Worm (Caenorhabditis elegans) whole organism, L1 larva: Measurements from ENCODE around the gene nhr-104.

Experiments
- C16A3.4 ChIP-seq: fragments of 150-350 bp; optimal IDR thresholded peaks from 2 replicates; lab custom pipeline; 2014; ENCODE audit warnings: missing biosample characterization, missing genetic modification characterization
- F16B12.6 ChIP-seq: fragments of 150-350 bp; optimal IDR thresholded peaks from 2 replicates; lab custom pipeline; 2014; ENCODE audit warnings: missing biosample characterization, missing genetic modification characterization
- aha-1 ChIP-seq: fragments of 150-350 bp; optimal IDR thresholded peaks from 2 replicates; lab custom pipeline; 2014; ENCODE audit warnings: missing biosample characterization, missing genetic modification characterization
- alr-1 ChIP-seq: fragments of 200-800 bp; sonication (Bioruptor generic); optimal IDR thresholded peaks from 2 replicates; lab custom pipeline; 2018; ENCODE audit warnings: borderline replicate concordance, mild to moderate bottlenecking, missing genetic modification characterization, missing compliant biosample characterization
- blmp-1 ChIP-seq: fragments of 150-350 bp; optimal IDR thresholded peaks from 2 replicates; lab custom pipeline; 2014; ENCODE audit warnings: missing biosample characterization, missing genetic modification characterization
- ceh-8 ChIP-seq: fragments of 200-800 bp; sonication (Bioruptor generic); optimal IDR thresholded peaks from 2 replicates; lab custom pipeline; 2018; ENCODE audit warnings: mild to moderate bottlenecking, missing genetic modification characterization, moderate library complexity, missing compliant biosample characterization
- ceh-88 ChIP-seq: fragments of 200-800 bp; sonication (Bioruptor generic); IDR thresholded peaks from 2 replicates; pipeline ENCODE4 v1.3.6; 2022; ENCODE audit warnings: missing genetic modification characterization, missing compliant biosample characterization
- dpl-1 ChIP-seq, 3 experiments: fragments of 150-350 bp in 2 of 3; sonication (generic microtip) in 1 of 3; optimal IDR thresholded peaks; 2 replicates each; lab custom pipeline; 2014 to 2017; ENCODE audit warnings: missing biosample characterization in 3 of 3, missing genetic modification characterization in 3 of 3, missing genetic modification reagents in 3 of 3
- efl-1 ChIP-seq, 4 experiments: fragments of 150-350 bp; optimal IDR thresholded peaks in 3 of 4; peaks in 1 of 4; 1 replicate in 1 of 4; 2 replicates in 3 of 4; lab custom pipeline; 2014; ENCODE audit warnings: missing biosample characterization in 2 of 4, missing genetic modification characterization in 2 of 4, missing genetic modification reagents in 2 of 4
- egl-13 ChIP-seq: sonication (generic microtip); optimal IDR thresholded peaks from 2 replicates; lab custom pipeline; 2016; ENCODE audit warnings: missing genotype, missing genetic modification reagents, missing genetic modification characterization, missing compliant biosample characterization
- egl-27 ChIP-seq, 2 experiments: fragments of 150-350 bp in 1 of 2; sonication (generic microtip); optimal IDR thresholded peaks; 3 replicates each; lab custom pipeline; 2017 to 2018; ENCODE audit warnings: missing biosample characterization in 2 of 2, missing genetic modification characterization in 2 of 2, missing genetic modification reagents in 2 of 2
- elt-2 ChIP-seq: sonication (generic microtip); optimal IDR thresholded peaks from 2 replicates; lab custom pipeline; 2016; ENCODE audit warnings: missing genetic modification characterization, mild to moderate bottlenecking, inconsistent platforms, missing compliant biosample characterization, missing genetic modification reagents
- ets-5 ChIP-seq: fragments of 200-800 bp; sonication (Bioruptor generic); IDR thresholded peaks from 2 replicates; pipeline ENCODE4 v1.3.6; 2022; ENCODE audit warnings: missing genetic modification characterization, missing compliant biosample characterization
- fkh-10 ChIP-seq: sonication (generic microtip); optimal IDR thresholded peaks from 2 replicates; lab custom pipeline; 2017; ENCODE audit warnings: missing biosample characterization, missing genetic modification reagents, missing genetic modification characterization
- fkh-4 ChIP-seq: sonication (generic microtip); optimal IDR thresholded peaks from 2 replicates; lab custom pipeline; 2016; ENCODE audit warnings: missing compliant biosample characterization, missing genetic modification characterization, borderline replicate concordance
- fkh-8 ChIP-seq: sonication (generic microtip); optimal IDR thresholded peaks from 2 replicates; lab custom pipeline; 2016; ENCODE audit warnings: mild to moderate bottlenecking, missing genetic modification characterization, missing compliant biosample characterization
- hlh-17 ChIP-seq: fragments of 200-800 bp; sonication (Bioruptor generic); optimal IDR thresholded peaks from 2 replicates; lab custom pipeline; 2018; ENCODE audit warnings: missing genetic modification characterization, mild to moderate bottlenecking, missing compliant biosample characterization, moderate library complexity, borderline replicate concordance
- lin-35 ChIP-seq, 2 experiments: fragments of 150-350 bp; optimal IDR thresholded peaks; 2 replicates each; lab custom pipeline; 2014; ENCODE audit warnings: missing biosample characterization in 2 of 2, missing genetic modification characterization in 2 of 2, missing genetic modification reagents in 2 of 2
- lir-3 ChIP-seq: sonication (generic microtip); optimal IDR thresholded peaks from 2 replicates; lab custom pipeline; 2016; ENCODE audit warnings: mild to moderate bottlenecking, missing genetic modification characterization, moderate library complexity, missing compliant biosample characterization; ENCODE audit not compliant: poor library complexity
- lsy-2 ChIP-seq, 2 experiments: fragments of 150-350 bp; optimal IDR thresholded peaks; 2 replicates each; lab custom pipeline; 2014; ENCODE audit warnings: missing biosample characterization in 2 of 2, missing genetic modification characterization in 2 of 2
- mab-9 ChIP-seq: fragments of 200-800 bp; sonication (Bioruptor generic); IDR thresholded peaks from 2 replicates; pipeline ENCODE4 v1.3.6; 2022; ENCODE audit warnings: missing genetic modification reagents, missing genetic modification characterization, missing compliant biosample characterization
- mep-1 ChIP-seq: fragments of 150-350 bp; optimal IDR thresholded peaks from 2 replicates; lab custom pipeline; 2014; ENCODE audit warnings: missing biosample characterization, missing genetic modification characterization
- nhr-11 ChIP-seq: fragments of 150-350 bp; optimal IDR thresholded peaks from 2 replicates; lab custom pipeline; 2014; ENCODE audit warnings: missing biosample characterization, missing genetic modification characterization
- nhr-19 ChIP-seq: fragments of 200-800 bp; sonication (Bioruptor generic); conservative IDR thresholded peaks from 2 replicates; pipeline ENCODE4 v1.3.6; 2022; ENCODE audit warnings: missing genetic modification characterization, missing compliant biosample characterization
- nhr-71 ChIP-seq: sonication (generic microtip); optimal IDR thresholded peaks from 2 replicates; lab custom pipeline; 2016; ENCODE audit warnings: mild to moderate bottlenecking, missing genetic modification characterization, moderate library complexity, missing compliant biosample characterization
- nhr-77 ChIP-seq: fragments of 150-350 bp; optimal IDR thresholded peaks from 2 replicates; lab custom pipeline; 2014; ENCODE audit warnings: missing biosample characterization, missing genetic modification characterization
- nhr-85 ChIP-seq: sonication (generic microtip); peaks from one replicate; lab custom pipeline; 2016; ENCODE audit warnings: missing genetic modification characterization, inconsistent platforms, missing compliant biosample characterization
- nhr-90 ChIP-seq: sonication (generic microtip); optimal IDR thresholded peaks from 2 replicates; lab custom pipeline; 2016; ENCODE audit warnings: mild to moderate bottlenecking, missing genetic modification characterization, missing compliant biosample characterization; ENCODE audit not compliant: poor library complexity
- pag-3 ChIP-seq: sonication (generic microtip); optimal IDR thresholded peaks from 2 replicates; lab custom pipeline; 2017; ENCODE audit warnings: missing genetic modification characterization, mild to moderate bottlenecking, missing compliant biosample characterization, antibody characterized with exemption, borderline replicate concordance; ENCODE audit not compliant: insufficient read depth
- pax-3 ChIP-seq: fragments of 200-800 bp; sonication (Bioruptor generic); optimal IDR thresholded peaks from 2 replicates; lab custom pipeline; 2018; ENCODE audit warnings: mild to moderate bottlenecking, missing genetic modification characterization, moderate library complexity, missing compliant biosample characterization
- pqm-1 ChIP-seq: sonication (generic microtip); optimal IDR thresholded peaks from 3 replicates; lab custom pipeline; 2017; ENCODE audit warnings: missing biosample characterization, missing genetic modification characterization
- snu-23 ChIP-seq: sonication (generic microtip); optimal IDR thresholded peaks from 2 replicates; lab custom pipeline; 2016; ENCODE audit warnings: missing genetic modification characterization, missing compliant biosample characterization
- sup-37 ChIP-seq: fragments of 200-800 bp; sonication (Bioruptor generic); optimal IDR thresholded peaks from 2 replicates; lab custom pipeline; 2018; ENCODE audit warnings: mild to moderate bottlenecking, missing genetic modification characterization, missing compliant biosample characterization
- swsn-7 ChIP-seq: sonication (generic microtip); optimal IDR thresholded peaks from 2 replicates; lab custom pipeline; 2016; ENCODE audit warnings: missing genetic modification characterization, missing compliant biosample characterization
- unc-30 ChIP-seq: sonication (generic microtip); optimal IDR thresholded peaks from 2 replicates; lab custom pipeline; 2017; ENCODE audit warnings: missing biosample characterization, missing genetic modification characterization
- unc-86 ChIP-seq: sonication (generic microtip); optimal IDR thresholded peaks from 2 replicates; lab custom pipeline; 2016; ENCODE audit warnings: missing genetic modification characterization, missing compliant biosample characterization
- xbp-1 ChIP-seq: sonication (generic microtip); optimal IDR thresholded peaks from 2 replicates; lab custom pipeline; 2016; ENCODE audit warnings: missing genetic modification characterization, missing compliant biosample characterization
- zag-1 ChIP-seq: fragments of 150-350 bp; optimal IDR thresholded peaks from 2 replicates; lab custom pipeline; 2014; ENCODE audit warnings: missing biosample characterization, missing genetic modification characterization
- zip-4 ChIP-seq: fragments of 200-800 bp; sonication (Bioruptor generic); optimal IDR thresholded peaks from 2 replicates; lab custom pipeline; 2018; ENCODE audit warnings: mild to moderate bottlenecking, missing genetic modification characterization, moderate library complexity, missing compliant biosample characterization
- ztf-4 ChIP-seq: fragments of 150-350 bp; optimal IDR thresholded peaks from 2 replicates; lab custom pipeline; 2014; ENCODE audit warnings: missing biosample characterization, missing genetic modification characterization

Gene nhr-104

DNA sequence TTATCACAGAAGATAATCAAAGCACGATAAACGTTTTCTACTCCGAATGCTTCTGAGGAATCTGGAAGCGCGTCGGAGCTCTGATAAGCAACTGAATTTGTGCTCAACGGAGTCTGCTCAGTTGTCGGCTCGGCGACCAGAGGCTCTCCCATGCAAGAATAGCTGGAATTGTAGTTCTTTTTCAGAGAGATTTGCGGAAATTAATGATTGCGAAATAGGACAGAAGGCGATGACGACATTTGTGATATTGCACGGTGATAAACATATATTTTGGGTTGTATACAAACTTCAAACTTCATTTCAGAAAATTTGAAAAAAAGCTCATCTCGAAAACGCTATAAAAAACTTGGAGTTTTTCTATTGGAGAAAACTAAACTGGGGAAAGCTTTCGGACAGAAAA lies 21.3 kb upstream of the nhr-104 start, which contains the start of gene H06H21.37:
TSS of gene H06H21.37 (minus strand) at position 162 of the 400 bp plus-strand sequence.
- TF ChIP-seq ztf-4 (tag; lab: Kevin White, UChicago) (no peak), blmp-1 (tag; lab: Kevin White, UChicago) (no peak), elt-2 (tag; lab: Kevin White, UChicago) (no peak)

DNA sequence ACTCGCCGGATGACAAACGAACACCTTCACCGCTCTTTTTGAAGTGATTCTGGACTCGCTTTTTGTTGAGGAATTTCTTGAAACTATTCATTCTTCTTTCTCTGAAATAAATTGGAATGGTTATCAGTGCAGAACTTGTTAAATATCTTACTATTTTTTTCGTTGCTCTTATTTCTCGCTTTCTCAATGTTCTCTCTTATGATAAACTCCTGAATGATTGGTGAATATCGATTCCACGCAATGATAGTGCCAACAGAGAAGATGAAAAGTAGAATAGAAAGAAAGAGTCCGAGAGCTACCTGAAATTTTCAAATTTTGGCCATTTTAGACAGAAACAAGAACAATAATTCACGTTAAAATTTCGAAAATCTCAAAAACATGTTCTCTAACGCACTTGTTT lies 20.9 kb upstream of the nhr-104 start, which contains the start of gene ubxn-6:
TSS of gene ubxn-6 (minus strand) at position 101 of the 400 bp plus-strand sequence.
- no peak for TF ChIP-seq xbp-1
- TF ChIP-seq zag-1 (tag; lab: Kevin White, UChicago) = no peak
- no peak for TF ChIP-seq lir-3 (tag; lab: Kevin White, UChicago)
- TF ChIP-seq fkh-10 (GFP tag; lab: Kevin White, UChicago) = no peak
- TF ChIP-seq mep-1 = no peak
- TF ChIP-seq C16A3.4 (tag; lab: Kevin White, UChicago) = no peak
- no peak for TF ChIP-seq F16B12.6 (tag; lab: Kevin White, UChicago)
- no peak for TF ChIP-seq ceh-88 (GFP tag; lab: Robert Waterston, UW)
- TF ChIP-seq blmp-1 (tag; lab: Kevin White, UChicago) = no peak
- TF ChIP-seq snu-23 = no peak

DNA sequence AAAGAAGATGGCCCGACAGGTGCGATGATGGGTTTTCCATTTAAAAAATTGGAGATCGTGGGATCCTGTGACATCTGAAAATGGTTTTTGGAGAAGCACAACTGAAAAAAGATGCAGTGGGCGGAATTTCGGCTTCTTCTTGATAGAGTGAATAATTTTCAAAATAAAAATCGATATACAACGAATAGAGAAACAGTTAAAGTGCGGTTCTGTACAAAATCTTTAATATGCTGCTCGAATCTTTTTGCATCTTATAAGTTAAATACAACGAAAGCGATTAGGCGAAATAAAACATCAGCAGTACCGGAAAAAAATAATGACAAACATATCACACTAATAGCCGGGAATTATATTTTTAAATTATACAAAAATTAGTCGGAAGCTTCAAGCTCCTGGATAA lies 18.7 kb upstream of the nhr-104 start, which contains the start of gene H06H21.11:
TSS of gene H06H21.11 (minus strand) at position 101 of the 400 bp plus-strand sequence.
- TF ChIP-seq nhr-77 (tag; lab: Kevin White, UChicago) = no peak
- TF ChIP-seq egl-13 (tag; lab: Kevin White, UChicago) = no peak
- no peak for TF ChIP-seq lin-35 (GFP tag; optimal IDR thresholded peaks at IDR 0.05; lab: Kevin White, UChicago)
- no peak for TF ChIP-seq nhr-19 (GFP tag; lab: Robert Waterston, UW)
- no peak for TF ChIP-seq efl-1 (optimal IDR thresholded peaks at IDR 0.05; lab: Kevin White, UChicago)
- TF ChIP-seq efl-1 (GFP tag; optimal IDR thresholded peaks at IDR 0.05 in 1 of 2; lab: Kevin White, UChicago) = no peak
- no peak for TF ChIP-seq dpl-1 (GFP tag; optimal IDR thresholded peaks at IDR 0.05; lab: Kevin White, UChicago)
- no peak for TF ChIP-seq mab-9 (GFP tag; lab: Robert Waterston, UW)
- no peak for TF ChIP-seq pqm-1
- TF ChIP-seq zip-4 = no peak
- TF ChIP-seq lsy-2 (tag; optimal IDR thresholded peaks at IDR 0.05; lab: Kevin White, UChicago) = no peak
- TF ChIP-seq nhr-71 (tag; lab: Kevin White, UChicago) = no peak

DNA sequence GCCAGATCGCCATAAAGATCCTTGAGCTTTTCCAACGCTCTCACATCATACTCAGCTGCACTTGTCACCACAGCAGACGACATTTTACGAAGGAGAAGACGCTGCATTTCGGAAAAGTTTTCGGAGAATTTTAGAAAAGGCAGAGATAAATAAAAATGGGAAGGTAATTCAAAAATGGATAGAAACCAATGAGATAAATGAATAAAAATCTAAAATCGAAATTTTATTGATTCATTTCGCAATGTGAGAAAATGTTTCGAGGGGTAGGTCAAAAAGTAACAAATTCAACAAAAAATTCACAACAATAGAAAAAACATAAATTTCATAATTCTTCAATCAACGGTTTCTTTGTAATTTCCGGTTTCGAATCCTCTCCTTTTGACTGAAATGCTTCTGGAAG lies 18.0 kb upstream of the nhr-104 start, which contains the start of gene dpf-5:
TSS of gene dpf-5 (minus strand) at position 101 of the 400 bp plus-strand sequence.
- no peak for TF ChIP-seq sup-37 (GFP tag; lab: Kevin White, UChicago)
- TF ChIP-seq C16A3.4 (tag; lab: Kevin White, UChicago) = no peak
- no peak for TF ChIP-seq ceh-8 (GFP tag; lab: Kevin White, UChicago)
- peak; percentile 10 for TF ChIP-seq nhr-85 (tag; lab: Kevin White, UChicago)
- TF ChIP-seq dpl-1 (GFP tag; optimal IDR thresholded peaks at IDR 0.05; lab: Kevin White, UChicago) = no peak
- no peak for TF ChIP-seq lir-3 (tag; lab: Kevin White, UChicago)
- no peak for TF ChIP-seq ztf-4 (tag; lab: Kevin White, UChicago)

DNA sequence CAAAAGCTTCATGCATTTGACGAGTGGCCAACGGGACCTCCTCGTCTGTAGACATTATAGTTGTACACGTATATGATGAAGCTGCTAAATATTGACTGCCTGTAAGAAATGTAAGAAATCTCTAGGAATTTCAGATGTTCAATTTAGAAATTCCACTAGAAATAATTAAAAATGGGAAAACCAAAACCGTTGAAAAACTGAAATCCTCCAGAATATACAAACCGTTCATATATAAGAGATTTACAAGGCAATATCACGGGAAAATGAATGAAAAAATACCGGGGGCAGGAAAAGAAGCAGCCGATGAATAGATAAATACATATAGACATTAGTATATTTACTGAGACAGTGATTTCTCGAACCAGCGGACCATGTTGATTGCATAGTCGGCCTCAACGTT lies 14.0 kb upstream of the nhr-104 start, which contains the start of gene dpf-7:
TSS of gene dpf-7 (minus strand) at position 101 of the 400 bp plus-strand sequence.
- no peak for TF ChIP-seq zip-4
- TF ChIP-seq unc-30 (tag; lab: Kevin White, UChicago) = no peak
- no peak for TF ChIP-seq fkh-8 (tag; lab: Kevin White, UChicago)
- TF ChIP-seq egl-13 (tag; lab: Kevin White, UChicago) = no peak
- no peak for TF ChIP-seq lin-35 (GFP tag; optimal IDR thresholded peaks at IDR 0.05; lab: Kevin White, UChicago)
- no peak for TF ChIP-seq nhr-11 (tag; lab: Kevin White, UChicago)
- TF ChIP-seq unc-86 (tag; lab: Kevin White, UChicago) = no peak
- no peak for TF ChIP-seq ets-5 (GFP tag; lab: Robert Waterston, UW)
- TF ChIP-seq nhr-77 (tag; lab: Kevin White, UChicago) = no peak
- no peak for TF ChIP-seq nhr-90 (tag; lab: Kevin White, UChicago)
- TF ChIP-seq pag-3 = no peak
- TF ChIP-seq fkh-4 (tag; lab: Kevin White, UChicago) = no peak
- no peak for TF ChIP-seq alr-1 (tag; lab: Kevin White, UChicago)
- TF ChIP-seq pax-3 (tag; lab: Kevin White, UChicago) = no peak
- no peak for TF ChIP-seq swsn-7 (tag; lab: Kevin White, UChicago)
- TF ChIP-seq egl-27 (tag; optimal IDR thresholded peaks at IDR 0.05; lab: Kevin White, UChicago) = no peak
- TF ChIP-seq nhr-85 (tag; lab: Kevin White, UChicago) = no peak
- no peak for TF ChIP-seq xbp-1
- TF ChIP-seq aha-1 (tag; lab: Kevin White, UChicago) = no peak
- no peak for TF ChIP-seq hlh-17 (GFP tag; lab: Kevin White, UChicago)
